Worm (Caenorhabditis elegans): Measurements from ENCODE around the gene amt-1.

DNA sequence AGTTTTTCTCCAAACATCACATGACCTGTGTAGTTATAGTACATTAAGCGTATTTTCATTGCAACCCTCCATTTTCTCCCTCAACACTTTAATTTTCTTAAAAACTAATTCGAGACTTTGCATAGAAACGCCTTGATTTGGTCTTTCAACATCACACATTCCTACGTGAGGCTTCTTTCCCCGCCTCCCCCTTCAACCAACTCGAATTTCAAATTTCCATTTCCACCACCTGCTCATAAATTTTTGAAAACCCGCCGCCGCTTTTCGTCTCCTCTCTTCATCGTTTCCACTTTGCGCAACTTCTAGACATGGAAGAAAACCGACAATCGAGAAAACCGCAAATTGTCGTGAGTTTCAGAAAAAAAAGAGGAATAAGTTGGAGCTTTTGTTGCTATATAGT is 6.7 kb downstream of the amt-1 start, which contains the start of gene C05E11.3:
- TF ChIP-seq snpc-4 (tag; optimal IDR thresholded peaks at IDR 0.05) (no peak), nhr-28 (tag; optimal IDR thresholded peaks at IDR 0.05) (no peak)

Measured in whole organism, mixed stage, embryonic.